Fruit fly (Drosophila melanogaster) whole organism, embryonic: Measurements from ENCODE around the gene bab2.
A peak's percentile ranks its signal among the peaks of the same experiment; 100 is the strongest.

ENCODE experiments used
- Adf1 ChIP-seq: fragments of 200-800 bp; sonication (Bioruptor generic); IDR thresholded peaks from 2 replicates; pipeline ENCODE4 v1.3.6; 2022; ENCODE audit warnings: missing biosample characterization, missing genetic modification characterization
- CG12659 ChIP-seq: fragments of 200-800 bp; sonication (Bioruptor generic); optimal IDR thresholded peaks from 3 replicates; lab custom pipeline; 2017; ENCODE audit warnings: mild to moderate bottlenecking, missing biosample characterization, missing genetic modification reagents, missing genetic modification characterization
- CG12769 ChIP-seq: fragments of 200-800 bp; sonication (Bioruptor generic); optimal IDR thresholded peaks from 2 replicates; lab custom pipeline; 2019; ENCODE audit warnings: missing biosample characterization, mild to moderate bottlenecking, missing genetic modification characterization, moderate library complexity
- CG14860 ChIP-seq: fragments of 200-800 bp; sonication (Bioruptor generic); IDR thresholded peaks from 3 replicates; pipeline ENCODE4 v1.3.6; 2022; ENCODE audit warnings: missing biosample characterization, missing genetic modification characterization; ENCODE audit not compliant: partially characterized antibody
- CG18011 ChIP-seq: fragments of 200-800 bp; sonication (Bioruptor generic); optimal IDR thresholded peaks from 2 replicates; lab custom pipeline; 2017; ENCODE audit warnings: missing biosample characterization, missing genetic modification characterization, mild to moderate bottlenecking, moderate library complexity, missing genotype
- CG1832 ChIP-seq: fragments of 200-800 bp; sonication (Bioruptor generic); optimal IDR thresholded peaks from 2 replicates; lab custom pipeline; 2017; ENCODE audit warnings: missing biosample characterization, mild to moderate bottlenecking, missing genetic modification characterization, inconsistent platforms
- CG18599 ChIP-seq: fragments of 200-800 bp; sonication (Bioruptor generic); optimal IDR thresholded peaks from 3 replicates; lab custom pipeline; 2017; ENCODE audit warnings: missing biosample characterization, missing genetic modification characterization, mild to moderate bottlenecking, moderate library complexity, missing genetic modification reagents
- CG18764 ChIP-seq: fragments of 200-800 bp; sonication (Bioruptor generic); optimal IDR thresholded peaks from 3 replicates; lab custom pipeline; 2016; ENCODE audit warnings: missing biosample characterization, missing genetic modification characterization
- CG2199 ChIP-seq: fragments of 200-800 bp; sonication (Bioruptor generic); IDR thresholded peaks from 3 replicates; pipeline ENCODE4 v1.3.6; 2022; ENCODE audit warnings: missing biosample characterization, missing genetic modification characterization
- CG3065 ChIP-seq: fragments of 200-800 bp; sonication (Bioruptor generic); optimal IDR thresholded peaks from 2 replicates; lab custom pipeline; 2016; ENCODE audit warnings: missing biosample characterization, missing genetic modification characterization
- CG32767 ChIP-seq: fragments of 200-800 bp; sonication (Bioruptor generic); IDR thresholded peaks from 2 replicates; pipeline ENCODE4 v1.3.6; 2022; ENCODE audit warnings: missing biosample characterization, missing genetic modification characterization
- CG34224 ChIP-seq: fragments of 200-800 bp; sonication (Bioruptor generic); IDR thresholded peaks from 3 replicates; pipeline ENCODE4 v1.3.6; 2022; ENCODE audit warnings: missing biosample characterization, missing genetic modification characterization; ENCODE audit not compliant: partially characterized antibody
- CG4360 ChIP-seq: fragments of 200-800 bp; sonication (Bioruptor generic); IDR thresholded peaks from 2 replicates; pipeline ENCODE4 v1.3.6; 2022; ENCODE audit warnings: missing biosample characterization, missing genetic modification characterization
- CG4707 ChIP-seq: fragments of 200-800 bp; sonication (Bioruptor generic); optimal IDR thresholded peaks from 2 replicates; lab custom pipeline; 2018; ENCODE audit warnings: missing biosample characterization, mild to moderate bottlenecking, missing genetic modification characterization, moderate library complexity
- CG7786 ChIP-seq: fragments of 200-800 bp; sonication (Bioruptor generic); optimal IDR thresholded peaks from 2 replicates; lab custom pipeline; 2016; ENCODE audit warnings: missing biosample characterization, missing genetic modification characterization
- CTCF ChIP-seq: fragments of 200-800 bp; sonication (Bioruptor generic); optimal IDR thresholded peaks from 2 replicates; lab custom pipeline; 2017; ENCODE audit warnings: missing biosample characterization, mild to moderate bottlenecking, missing genetic modification characterization, moderate library complexity
- CrebB ChIP-seq: fragments of 200-800 bp; sonication (Bioruptor generic); optimal IDR thresholded peaks from 3 replicates; lab custom pipeline; 2018; ENCODE audit warnings: missing biosample characterization, mild to moderate bottlenecking, missing genetic modification characterization
- Deaf1 ChIP-seq: fragments of 200-800 bp; optimal IDR thresholded peaks from 3 replicates; lab custom pipeline; 2019; ENCODE audit warnings: missing biosample characterization, mild to moderate bottlenecking, missing genetic modification characterization, moderate library complexity
- Drgx ChIP-seq: fragments of 200-800 bp; sonication (Bioruptor generic); IDR thresholded peaks from 2 replicates; pipeline ENCODE4 v1.3.6; 2022; ENCODE audit warnings: missing biosample characterization, missing genetic modification characterization
- E2f2 ChIP-seq: fragments of 200-800 bp; sonication (Bioruptor generic); IDR thresholded peaks from 2 replicates; pipeline ENCODE4 v1.3.6; 2022; ENCODE audit warnings: missing biosample characterization, missing genetic modification characterization
- Ets65A ChIP-seq: fragments of 200-800 bp; sonication (Bioruptor generic); peaks from one replicate; lab custom pipeline; 2016; ENCODE audit warnings: missing biosample characterization, missing genetic modification characterization
- Gsc ChIP-seq: fragments of 200-800 bp; sonication (Bioruptor generic); IDR thresholded peaks from 2 replicates; pipeline ENCODE4 v1.3.6; 2022; ENCODE audit warnings: missing biosample characterization, missing genetic modification characterization
- Jarid2 ChIP-seq: fragments of 200-800 bp; sonication (Bioruptor generic); optimal IDR thresholded peaks from 3 replicates; lab custom pipeline; 2017; ENCODE audit warnings: mild to moderate bottlenecking, missing biosample characterization, missing genetic modification reagents, missing genetic modification characterization
- MBD-R2 ChIP-seq: fragments of 200-800 bp; sonication (Bioruptor generic); IDR thresholded peaks from 2 replicates; pipeline ENCODE4 v1.3.6; 2022; ENCODE audit warnings: missing biosample characterization, missing genetic modification characterization
- MTF-1 ChIP-seq: fragments of 200-800 bp; sonication (Bioruptor generic); optimal IDR thresholded peaks from 2 replicates; lab custom pipeline; 2018; ENCODE audit warnings: missing biosample characterization, mild to moderate bottlenecking, missing genetic modification characterization, borderline replicate concordance
- Med ChIP-seq: fragments of 200-800 bp; sonication (Bioruptor generic); peaks from one replicate; lab custom pipeline; 2016; ENCODE audit warnings: missing biosample characterization, missing genetic modification characterization, mild to moderate bottlenecking, inconsistent platforms, moderate library complexity
- Mrtf ChIP-seq: fragments of 200-800 bp; sonication (Bioruptor generic); IDR thresholded peaks from 3 replicates; pipeline ENCODE4 v1.3.6; 2022; ENCODE audit warnings: missing biosample characterization, missing genetic modification characterization
- Sin3A ChIP-seq: fragments of >200 bp; optimal IDR thresholded peaks from 2 replicates; lab custom pipeline; 2018
- Sry-δ ChIP-seq: fragments of 200-800 bp; sonication (Bioruptor generic); optimal IDR thresholded peaks from 2 replicates; lab custom pipeline; 2016; ENCODE audit warnings: missing biosample characterization, missing genetic modification characterization
- Trl ChIP-seq, 3 experiments: fragments of >200 bp in 2 of 3; fragments of 200-800 bp in 1 of 3; sonication (Bioruptor generic) in 1 of 3; optimal IDR thresholded peaks; 2 replicates in 1 of 3; 3 replicates in 2 of 3; lab custom pipeline; 2016 to 2017; ENCODE audit warnings: missing biosample characterization in 1 of 3, missing genetic modification characterization in 1 of 3
- Vsx1 ChIP-seq: fragments of 200-800 bp; sonication (Bioruptor generic); optimal IDR thresholded peaks from 2 replicates; lab custom pipeline; 2017; ENCODE audit warnings: missing biosample characterization, mild to moderate bottlenecking, missing genetic modification characterization, missing genetic modification reagents
- aop ChIP-seq: fragments of 200-800 bp; sonication (Bioruptor generic); IDR thresholded peaks from 2 replicates; pipeline ENCODE4 v1.3.6; 2022; ENCODE audit warnings: missing biosample characterization, missing genetic modification characterization
- bab2 ChIP-seq: fragments of 200-800 bp; sonication (Bioruptor generic); optimal IDR thresholded peaks from 2 replicates; lab custom pipeline; 2016; ENCODE audit warnings: missing biosample characterization, missing genetic modification characterization
- chm ChIP-seq: fragments of 200-800 bp; sonication (Bioruptor generic); IDR thresholded peaks from 2 replicates; pipeline ENCODE4 v1.3.6; 2022; ENCODE audit warnings: missing biosample characterization, missing genetic modification characterization
- ci ChIP-seq: fragments of 200-800 bp; sonication (Bioruptor generic); IDR thresholded peaks from 3 replicates; pipeline ENCODE4 v1.3.6; 2022; ENCODE audit warnings: missing biosample characterization, missing genetic modification characterization
- crol ChIP-seq: fragments of 200-800 bp; sonication (Bioruptor generic); IDR thresholded peaks from 2 replicates; pipeline ENCODE4 v1.3.6; 2022; ENCODE audit warnings: missing biosample characterization, missing genetic modification characterization
- dm ChIP-seq: fragments of 200-800 bp; sonication (Bioruptor generic); optimal IDR thresholded peaks from 3 replicates; lab custom pipeline; 2016; ENCODE audit warnings: missing biosample characterization, missing genetic modification characterization
- dpn ChIP-seq, 2 experiments: fragments of 200-800 bp; sonication (Bioruptor generic); optimal IDR thresholded peaks; 3 replicates each; lab custom pipeline; 2016; ENCODE audit warnings: missing biosample characterization in 2 of 2, missing genetic modification characterization in 2 of 2
- gce ChIP-seq: fragments of 200-800 bp; sonication (Bioruptor generic); IDR thresholded peaks from 3 replicates; pipeline ENCODE4 v1.3.6; 2022; ENCODE audit warnings: missing biosample characterization, missing genetic modification characterization
- gcm2 ChIP-seq: fragments of 200-800 bp; sonication (Bioruptor generic); optimal IDR thresholded peaks from 2 replicates; lab custom pipeline; 2016; ENCODE audit warnings: missing biosample characterization, missing genetic modification characterization
- gem ChIP-seq: fragments of 200-800 bp; sonication (Bioruptor generic); optimal IDR thresholded peaks from 2 replicates; lab custom pipeline; 2019; ENCODE audit warnings: missing biosample characterization, mild to moderate bottlenecking, missing genetic modification characterization, moderate library complexity
- grau ChIP-seq: fragments of 200-800 bp; optimal IDR thresholded peaks from 3 replicates; lab custom pipeline; 2019; ENCODE audit warnings: missing biosample characterization, mild to moderate bottlenecking, missing genetic modification characterization, moderate library complexity
- gsb-n ChIP-seq: fragments of 200-800 bp; sonication (Bioruptor generic); optimal IDR thresholded peaks from 3 replicates; lab custom pipeline; 2018; ENCODE audit warnings: missing biosample characterization, mild to moderate bottlenecking, missing genetic modification characterization
- nerfin-1 ChIP-seq: fragments of 200-800 bp; sonication (Bioruptor generic); optimal IDR thresholded peaks from 3 replicates; lab custom pipeline; 2019; ENCODE audit warnings: missing biosample characterization, mild to moderate bottlenecking, missing genetic modification characterization, moderate library complexity
- nmo ChIP-seq: fragments of 200-800 bp; sonication (Bioruptor generic); optimal IDR thresholded peaks from 2 replicates; lab custom pipeline; 2018; ENCODE audit warnings: missing biosample characterization, mild to moderate bottlenecking, missing genetic modification characterization, moderate library complexity
- sens ChIP-seq: fragments of 200-800 bp; sonication (Bioruptor generic); peaks from one replicate; lab custom pipeline; 2016; ENCODE audit warnings: missing biosample characterization, missing genetic modification characterization
- slou ChIP-seq: fragments of 200-800 bp; sonication (Bioruptor generic); optimal IDR thresholded peaks from 3 replicates; lab custom pipeline; 2016; ENCODE audit warnings: missing biosample characterization, missing genetic modification characterization
- sna ChIP-seq: fragments of 200-800 bp; sonication (Bioruptor generic); IDR thresholded peaks from 2 replicates; pipeline ENCODE4 v1.3.6; 2022; ENCODE audit warnings: missing biosample characterization, missing genetic modification characterization; ENCODE audit not compliant: partially characterized antibody
- ttk ChIP-seq: fragments of 200-800 bp; sonication (Bioruptor generic); IDR thresholded peaks from 2 replicates; pipeline ENCODE4 v2.1.2; 2022; ENCODE audit warnings: missing biosample characterization, missing genetic modification characterization
- zen2 ChIP-seq: fragments of 200-800 bp; sonication (Bioruptor generic); IDR thresholded peaks from 3 replicates; pipeline ENCODE4 v1.3.6; 2022; ENCODE audit warnings: missing biosample characterization, missing genetic modification characterization; ENCODE audit not compliant: partially characterized antibody

Gene bab2

dm6 chr3L:1102295-1102990, 74.6 kb downstream of the bab2 start (continued):
- TF ChIP-seq Adf1 (GFP tag; lab: Robert Waterston, UW) (peak; percentile 95), CG18764 (GFP tag; lab: Kevin White, UChicago) (no peak), sna (GFP tag; lab: Robert Waterston, UW) (0 out of 2 replicates have a peak, but pooled peaks have one; percentile 35), E2f2 (GFP tag; lab: Robert Waterston, UW) (no peak), CG12769 (tag; lab: Kevin White, UChicago) (peak; percentile 23), CG1832 (peak; percentile 6), Vsx1 (GFP tag; lab: Kevin White, UChicago) (peak; percentile 69), CTCF (GFP tag; lab: Kevin White, UChicago) (no peak), Med (GFP tag; lab: Kevin White, UChicago) (peak; percentile 38), Trl (optimal IDR thresholded peaks at IDR 0.05; lab: Kevin White, UChicago) (peak; percentile 86 to 94), Trl (GFP tag; optimal IDR thresholded peaks at IDR 0.05; lab: Kevin White, UChicago) (no peak), Drgx (GFP tag; lab: Robert Waterston, UW) (peak; percentile 44; the same call in 1 of the 2 replicates), Jarid2 (GFP tag; lab: Kevin White, UChicago) (peak; percentile 24), CG34224 (GFP tag; lab: Robert Waterston, UW) (peak; percentile 44; the same call in 1 of the 3 replicates), aop (GFP tag; lab: Robert Waterston, UW) (peak; percentile 84), CG18011 (no peak), zen2 (GFP tag; lab: Robert Waterston, UW) (peak; percentile 74; the same call in 2 of the 3 replicates), chm (peak; percentile 70; the same call in 1 of the 2 replicates), CG2199 (GFP tag; lab: Robert Waterston, UW) (peak; percentile 40; the same call in 1 of the 3 replicates), ttk (peak; percentile 31; the same call in 1 of the 2 replicates), Deaf1 (tag; lab: Kevin White, UChicago) (peak; percentile 86), Sin3A (lab: Kevin White, UChicago) (no peak), CG7786 (GFP tag; lab: Kevin White, UChicago) (no peak), CG4360 (GFP tag; lab: Robert Waterston, UW) (0 out of 2 replicates have a peak, but pooled peaks have one; percentile 38), grau (no peak), CG3065 (GFP tag; lab: Kevin White, UChicago) (peak; percentile 43), Gsc (GFP tag; lab: Robert Waterston, UW) (no peak), crol (GFP tag; lab: Robert Waterston, UW) (peak; percentile 98), gsb-n (tag; lab: Kevin White, UChicago) (peak; percentile 45), ci (GFP tag; lab: Robert Waterston, UW) (peak; percentile 53; the same call in 1 of the 3 replicates)

- TF ChIP-seq Sry-δ (GFP tag; lab: Kevin White, UChicago): no peak
- TF ChIP-seq Mrtf (GFP tag; lab: Robert Waterston, UW): no peak
- TF ChIP-seq gce: no peak
- no peak for TF ChIP-seq slou (GFP tag; lab: Kevin White, UChicago)
- TF ChIP-seq gcm2: no peak
- no peak for TF ChIP-seq CG14860 (GFP tag; lab: Robert Waterston, UW)
- TF ChIP-seq bab2 (GFP tag; lab: Kevin White, UChicago): no peak
- no peak for TF ChIP-seq dm (GFP tag; lab: Kevin White, UChicago)
- no peak for TF ChIP-seq CrebB (tag; lab: Kevin White, UChicago)
- no peak for TF ChIP-seq nmo
- TF ChIP-seq Deaf1 (tag; lab: Kevin White, UChicago): peak; percentile 88
- no peak for TF ChIP-seq MTF-1 (GFP tag; lab: Kevin White, UChicago)
- no peak for TF ChIP-seq CG32767 (GFP tag; lab: Robert Waterston, UW)
- TF ChIP-seq gem (tag; lab: Kevin White, UChicago): no peak
- TF ChIP-seq CG12659 (GFP tag; lab: Kevin White, UChicago): no peak
- no peak for TF ChIP-seq CG18599 (GFP tag; lab: Kevin White, UChicago)
- no peak for TF ChIP-seq MBD-R2 (GFP tag; lab: Robert Waterston, UW)
- TF ChIP-seq CG18011: no peak
- peak; percentile 61 for TF ChIP-seq Ets65A (GFP tag; lab: Kevin White, UChicago)
- peak; percentile 12 for TF ChIP-seq sens (GFP tag; lab: Kevin White, UChicago)
- peak; percentile 64 for TF ChIP-seq Med (GFP tag; lab: Kevin White, UChicago)
- TF ChIP-seq dpn (GFP tag; optimal IDR thresholded peaks at IDR 0.05; lab: Kevin White, UChicago): no peak
- TF ChIP-seq CG4707 (GFP tag; lab: Kevin White, UChicago): no peak
- peak; percentile 58 for TF ChIP-seq nerfin-1
These were observed 75.6 kb downstream of the bab2 start for dm6 chr3L:1101461-1101860.
